Worm (Caenorhabditis elegans) whole organism, midembryonic: ENCODE data around the gene irld-67.

ENCODE experiments used
- cog-1 ChIP-seq: sonication (generic microtip); optimal IDR thresholded peaks from 2 replicates; lab custom pipeline; 2016; ENCODE audit warnings: missing genetic modification characterization, missing compliant biosample characterization
- flt-1 ChIP-seq: fragments of 200-800 bp; sonication (Bioruptor generic); IDR thresholded peaks from 2 replicates; pipeline ENCODE4 v1.3.6; 2022; ENCODE audit warnings: missing genetic modification characterization, missing compliant biosample characterization
- klf-2 ChIP-seq: fragments of 200-800 bp; sonication (Bioruptor generic); conservative IDR thresholded peaks from 2 replicates; pipeline ENCODE4 v1.3.6; 2022; ENCODE audit warnings: missing genetic modification reagents, missing genetic modification characterization, missing compliant biosample characterization
- med-1 ChIP-seq: sonication (generic microtip); optimal IDR thresholded peaks from 2 replicates; lab custom pipeline; 2017; ENCODE audit warnings: missing genetic modification characterization, mild to moderate bottlenecking, missing compliant biosample characterization, antibody characterized with exemption, missing genetic modification reagents; ENCODE audit not compliant: insufficient read depth
- ztf-23 ChIP-seq: fragments of 200-800 bp; sonication (Bioruptor generic); IDR thresholded peaks from 2 replicates; pipeline ENCODE4 v1.3.6; 2022; ENCODE audit warnings: missing genetic modification reagents, missing genetic modification characterization, missing compliant biosample characterization
- ztf-29 ChIP-seq: fragments of 200-800 bp; sonication (Bioruptor generic); IDR thresholded peaks from 2 replicates; pipeline ENCODE4 v1.3.6; 2022; ENCODE audit warnings: missing genetic modification reagents, missing genetic modification characterization, missing compliant biosample characterization

DNA sequence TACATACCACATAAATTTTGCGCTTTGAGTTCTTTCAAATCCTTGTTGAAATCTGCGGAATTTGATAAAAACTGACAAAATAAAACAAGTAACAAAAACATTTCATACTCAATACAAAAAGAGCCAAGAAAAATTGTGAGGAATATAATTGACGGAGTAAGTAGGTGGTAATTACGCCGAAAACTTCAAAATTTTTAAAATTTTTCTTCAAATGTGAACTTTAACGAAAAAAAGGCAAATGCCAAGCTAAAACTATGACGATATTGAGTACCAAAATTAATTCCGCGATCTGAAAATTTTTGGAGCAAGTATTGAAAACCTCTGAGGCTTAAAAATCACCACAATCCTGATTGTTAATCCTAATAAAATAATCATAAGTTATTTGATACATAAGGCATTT lies 18.4 kb upstream of the irld-67 start, which contains the start of gene irld-51:
- TF ChIP-seq klf-2, result no peak
- TF ChIP-seq cog-1 (tag; lab: Kevin White, UChicago), result no peak
- no peak for TF ChIP-seq flt-1 (GFP tag; lab: Robert Waterston, UW)
- no peak for TF ChIP-seq med-1 (GFP tag; lab: Kevin White, UChicago)
- no peak for TF ChIP-seq ztf-23 (GFP tag; lab: Robert Waterston, UW)
- no peak for TF ChIP-seq ztf-29 (GFP tag; lab: Robert Waterston, UW)
